Fruit fly (Drosophila melanogaster) whole organism, embryonic: Measurements from ENCODE around the gene CG33641.

Experiments used
- CG18262 ChIP-seq: fragments of 200-800 bp; optimal IDR thresholded peaks from 3 replicates; lab custom pipeline; 2019; ENCODE audit warnings: missing biosample characterization, mild to moderate bottlenecking, missing genetic modification characterization, moderate library complexity
- nerfin-1 ChIP-seq: fragments of 200-800 bp; sonication (Bioruptor generic); optimal IDR thresholded peaks from 3 replicates; lab custom pipeline; 2019; ENCODE audit warnings: missing biosample characterization, mild to moderate bottlenecking, missing genetic modification characterization, moderate library complexity

DNA sequence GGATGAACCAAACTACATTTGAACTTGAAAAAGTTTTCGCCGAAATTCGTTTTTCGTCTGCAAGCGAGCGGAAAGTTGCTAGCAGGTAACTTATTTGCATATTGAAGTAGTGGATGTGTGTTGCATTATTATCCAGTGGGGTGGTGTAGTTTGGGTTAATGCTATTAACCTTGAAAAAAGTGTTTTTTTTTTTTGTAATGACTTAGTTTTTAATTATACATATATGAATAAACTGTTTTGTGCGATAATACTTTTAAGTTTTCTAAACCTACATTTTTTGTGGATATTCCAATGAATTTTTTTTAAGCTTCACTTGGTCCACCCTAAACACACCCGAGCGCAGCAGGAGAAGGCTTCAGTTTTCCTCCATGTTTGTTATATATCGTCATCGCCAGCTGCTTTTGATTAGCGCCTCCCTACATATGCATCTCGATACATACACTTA lies 42.2 kb downstream of the CG33641 start:
- TF ChIP-seq nerfin-1 (tag; lab: Kevin White, UChicago) (peak; percentile 37), CG18262 (peak; percentile 61)
